Fruit fly (Drosophila melanogaster) whole organism, pupa: ENCODE measurements around the gene Marf.
A peak's percentile ranks its signal among the peaks of the same experiment; 100 is the strongest.

Source experiments
- CG12605 ChIP-seq: fragments of 200-800 bp; sonication (Bioruptor generic); IDR thresholded peaks from 2 replicates; pipeline ENCODE4 v1.3.6; 2022; ENCODE audit warnings: missing biosample characterization, missing genetic modification characterization
- CG15710 ChIP-seq: fragments of 200-800 bp; sonication (Bioruptor generic); optimal IDR thresholded peaks from 2 replicates; lab custom pipeline; 2018; ENCODE audit warnings: missing biosample characterization, mild to moderate bottlenecking, missing genetic modification characterization, moderate library complexity
- CG34367 ChIP-seq: fragments of 200-800 bp; sonication (Bioruptor generic); optimal IDR thresholded peaks from 2 replicates; lab custom pipeline; 2018; ENCODE audit warnings: missing biosample characterization, mild to moderate bottlenecking, missing genetic modification characterization
- Ets98B ChIP-seq: fragments of 200-800 bp; sonication (Bioruptor generic); IDR thresholded peaks from 2 replicates; pipeline ENCODE4 v1.3.6; 2022; ENCODE audit warnings: missing biosample characterization, missing genetic modification characterization

- TF ChIP-seq Ets98B (GFP tag; lab: Robert Waterston, UW) = no peak
- TF ChIP-seq CG12605 = no peak
- peak; percentile 18 for TF ChIP-seq CG15710 (tag; lab: Kevin White, UChicago)
- TF ChIP-seq CG34367 (tag; lab: Kevin White, UChicago) = no peak
These were observed 21.1 kb upstream of the Marf start for dm6 chrX:6344538-6345074.
